Fruit fly (Drosophila melanogaster) S2 (cell line): ENCODE measurements around the gene CG1137.

ENCODE experiments used
- CG8478 ChIP-seq: fragments of >200 bp; optimal IDR thresholded peaks from 2 replicates; lab custom pipeline; 2018
- CTCF ChIP-seq, 2 experiments: fragments of >200 bp; optimal IDR thresholded peaks; 2 replicates each; lab custom pipeline; 2018

DNA sequence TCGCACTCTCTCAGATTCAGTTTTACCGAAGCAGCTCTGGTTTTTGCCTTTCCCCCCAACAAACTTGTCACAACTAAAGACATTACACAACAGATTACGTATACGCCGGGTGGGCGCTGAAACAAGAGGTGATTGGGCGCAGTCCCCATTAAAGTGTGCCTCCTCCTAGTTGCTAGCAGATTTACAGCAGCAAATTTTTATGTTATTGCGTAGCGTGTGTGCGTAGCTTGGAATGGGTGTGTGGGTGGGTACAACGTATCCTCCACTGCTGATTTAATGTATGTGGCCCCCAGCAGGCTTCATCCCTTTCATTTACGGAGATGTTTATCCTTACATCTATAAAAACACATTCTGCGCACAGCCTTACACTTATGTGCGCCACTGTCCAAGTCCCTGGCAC is 8.7 kb upstream of the CG1137 start:
- TF ChIP-seq CTCF (optimal IDR thresholded peaks at IDR 0.05; lab: Kevin White, UChicago) (no peak), CG8478 (lab: Kevin White, UChicago) (no peak)
